Fruit fly (Drosophila melanogaster): ENCODE data around the gene gzl.

gzl gene

DNA sequence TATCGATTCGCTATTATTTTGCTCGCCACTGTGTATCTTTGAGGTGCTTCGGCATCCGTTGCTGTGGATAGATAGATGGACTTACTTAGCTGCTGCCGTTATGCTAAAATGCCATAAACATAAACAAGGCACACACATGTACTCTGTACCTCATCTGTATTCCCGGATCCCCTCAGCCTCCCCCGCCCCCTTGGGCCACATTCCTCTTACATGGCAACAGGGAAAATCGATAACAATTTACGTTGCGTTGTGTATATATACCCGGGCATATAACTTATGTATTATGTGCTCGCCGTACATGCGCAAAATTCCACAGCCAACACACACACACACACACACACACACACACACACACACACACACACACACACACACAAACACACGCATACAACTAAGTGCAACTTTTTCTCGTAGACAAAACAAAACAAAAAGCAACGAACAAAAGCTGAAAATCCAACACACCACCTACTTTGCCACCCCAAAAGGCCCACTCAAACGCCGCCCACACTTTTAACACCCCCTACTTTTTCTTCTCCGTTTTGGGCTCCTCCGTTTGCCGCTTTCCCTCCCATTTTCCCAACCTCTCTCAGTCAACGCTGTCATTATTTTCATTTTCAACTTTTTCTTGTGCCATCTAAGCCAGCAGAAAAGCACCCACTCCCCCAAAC, 31.2 kb downstream of the gzl start (continued):
- TF ChIP-seq CG11093 (GFP tag; IDR thresholded peaks at IDR 0.05) = no peak
- no peak for TF ChIP-seq CG31388 (GFP tag; optimal IDR thresholded peaks at IDR 0.05)
- TF ChIP-seq lbe (GFP tag; optimal IDR thresholded peaks at IDR 0.05) = no peak
- no peak for TF ChIP-seq Dek (tag; optimal IDR thresholded peaks at IDR 0.05)
- no peak for TF ChIP-seq CG8765 (GFP tag; IDR thresholded peaks at IDR 0.05)
- TF ChIP-seq tna (GFP tag; IDR thresholded peaks at IDR 0.05; ENCODE audit: partially characterized antibody) = no peak
- TF ChIP-seq pita (GFP tag; optimal IDR thresholded peaks at IDR 0.05) = no peak
- no peak for TF ChIP-seq dmrt99B (tag; optimal IDR thresholded peaks at IDR 0.05)
- TF ChIP-seq CG14014 (GFP tag; IDR thresholded peaks at IDR 0.05) = no peak
- peak; percentile 0 for TF ChIP-seq sens (GFP tag)
- no peak for TF ChIP-seq CG11695 (GFP tag; IDR thresholded peaks at IDR 0.05)
- TF ChIP-seq cg (GFP tag; optimal IDR thresholded peaks at IDR 0.05) = peak; percentile 65
- TF ChIP-seq Hr39 (optimal IDR thresholded peaks at IDR 0.05) = no peak
- no peak for TF ChIP-seq CG3407 (GFP tag; optimal IDR thresholded peaks at IDR 0.05)
- no peak for TF ChIP-seq CG12219 (GFP tag; optimal IDR thresholded peaks at IDR 0.05)
- peak; percentile 97 for TF ChIP-seq onecut (GFP tag; IDR thresholded peaks at IDR 0.05)
- TF ChIP-seq CG7372 (GFP tag; IDR thresholded peaks at IDR 0.05) = no peak
- TF ChIP-seq Oli (tag; optimal IDR thresholded peaks at IDR 0.05) = no peak
- TF ChIP-seq ftz-f1 (GFP tag; optimal IDR thresholded peaks at IDR 0.05) = no peak
- peak; percentile 4 for TF ChIP-seq CG18599 (GFP tag; optimal IDR thresholded peaks at IDR 0.05)
- TF ChIP-seq Dll (GFP tag; IDR thresholded peaks at IDR 0.05; ENCODE audit: partially characterized antibody) = no peak
- TF ChIP-seq CG30431 (GFP tag; optimal IDR thresholded peaks at IDR 0.05) = no peak
- TF ChIP-seq ttk (GFP tag; IDR thresholded peaks at IDR 0.05) = peak; percentile 20; the same call in 1 of the 2 replicates
- TF ChIP-seq az2 (GFP tag; optimal IDR thresholded peaks at IDR 0.05) = no peak
- no peak for TF ChIP-seq CG9817 (tag; optimal IDR thresholded peaks at IDR 0.05)
- TF ChIP-seq CG3847 (GFP tag; IDR thresholded peaks at IDR 0.05) = no peak
- TF ChIP-seq CG8290 (GFP tag; optimal IDR thresholded peaks at IDR 0.05) = no peak
- peak in 1 of 2 experiments; percentile 15 for TF ChIP-seq CG8290 (tag; optimal IDR thresholded peaks at IDR 0.05)
- no peak for TF ChIP-seq twi (tag; optimal IDR thresholded peaks at IDR 0.05)
- no peak for TF ChIP-seq PHDP (tag; optimal IDR thresholded peaks at IDR 0.05)
- no peak for TF ChIP-seq CG10274 (GFP tag; optimal IDR thresholded peaks at IDR 0.05)
- no peak for TF ChIP-seq CG30020 (tag; optimal IDR thresholded peaks at IDR 0.05)
- no peak for TF ChIP-seq chif (GFP tag; optimal IDR thresholded peaks at IDR 0.05)
- TF ChIP-seq lilli (GFP tag; optimal IDR thresholded peaks at IDR 0.05) = no peak
- 0 out of 2 replicates have a peak, but pooled peaks have one; percentile 7 for TF ChIP-seq sob (GFP tag; IDR thresholded peaks at IDR 0.05)
- TF ChIP-seq Med (GFP tag) = peak; percentile 72
- no peak for TF ChIP-seq p53 (GFP tag; optimal IDR thresholded peaks at IDR 0.05)
- no peak for TF ChIP-seq hb (GFP tag; IDR thresholded peaks at IDR 0.05; ENCODE audit: partially characterized antibody)
- no peak for TF ChIP-seq CG6254 (GFP tag; optimal IDR thresholded peaks at IDR 0.05)

DNA sequence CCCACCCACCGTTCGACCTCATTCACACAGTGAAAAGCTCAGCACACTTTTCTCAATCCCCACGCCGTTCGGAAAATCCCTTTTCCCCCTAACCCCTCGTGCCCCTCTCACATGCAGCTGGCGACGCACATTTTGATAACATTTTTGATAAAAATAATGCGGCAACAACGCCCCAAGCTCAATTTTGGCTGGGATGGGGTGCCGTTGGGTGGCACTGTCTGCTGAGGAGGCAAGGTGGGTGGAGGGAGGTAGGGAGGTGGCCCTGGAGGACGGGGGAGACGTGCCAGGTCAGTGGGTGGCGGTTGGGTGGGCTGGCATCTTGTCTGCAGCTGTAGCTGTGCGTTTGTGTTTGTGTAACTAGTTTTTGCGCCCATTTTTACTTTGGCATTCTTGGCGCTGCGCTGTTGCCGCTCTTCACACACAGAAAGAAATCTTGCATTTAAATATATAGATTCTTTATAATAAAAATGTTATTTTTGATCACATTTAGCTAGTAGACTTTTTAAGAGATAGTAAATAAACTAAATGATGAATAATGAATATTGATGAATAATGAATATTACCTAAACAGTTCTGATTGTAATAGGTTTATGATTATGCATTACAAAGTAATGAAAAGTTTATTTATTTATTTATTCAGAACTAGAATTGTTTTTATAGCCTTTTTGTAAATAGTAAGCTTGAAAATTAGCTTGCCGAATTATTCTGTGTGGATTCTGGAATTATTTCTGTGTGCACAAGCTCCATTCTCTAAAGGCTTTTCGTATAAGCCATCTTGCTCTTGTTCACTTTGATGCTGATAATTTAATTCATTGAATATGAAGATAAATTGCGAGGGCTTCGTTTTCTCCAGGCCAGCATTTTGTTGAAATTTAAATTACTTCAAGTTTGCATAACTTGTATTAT, 32.0 kb downstream of the gzl start:
- TF ChIP-seq CG3407 (GFP tag; optimal IDR thresholded peaks at IDR 0.05) (peak; percentile 99), btn (GFP tag; optimal IDR thresholded peaks at IDR 0.05) (no peak), fd96Cb (tag; optimal IDR thresholded peaks at IDR 0.05) (peak; percentile 3), Ptx1 (GFP tag; IDR thresholded peaks at IDR 0.05) (peak; percentile 52; the same call in 1 of the 2 replicates), CG13624 (GFP tag; optimal IDR thresholded peaks at IDR 0.05) (no peak), CG6765 (GFP tag; optimal IDR thresholded peaks at IDR 0.05) (no peak), tgo (GFP tag; IDR thresholded peaks at IDR 0.05) (peak; percentile 16; the same call in 1 of the 3 replicates), CG12744 (GFP tag; optimal IDR thresholded peaks at IDR 0.05) (no peak), CG31441 (GFP tag; IDR thresholded peaks at IDR 0.05) (peak; percentile 62), run (tag; optimal IDR thresholded peaks at IDR 0.05) (no peak), CG11247 (GFP tag; IDR thresholded peaks at IDR 0.05) (no peak), Med (GFP tag) (peak; percentile 12), CG10209 (GFP tag; optimal IDR thresholded peaks at IDR 0.05) (peak; percentile 25), ro (GFP tag; IDR thresholded peaks at IDR 0.05) (no peak)
